Worm (Caenorhabditis elegans): ENCODE data around the gene F21C10.9.

Gene F21C10.9

ce11 chrV:9132043-9132442, 33.5 kb upstream of the F21C10.9 start, which contains the start of gene F21C10.1:
F21C10.1 (plus strand) TSS chrV:9132343.
- TF ChIP-seq Y53F4B.3 (GFP tag; IDR thresholded peaks at IDR 0.05), result no peak
- no peak for TF ChIP-seq ztf-26 (tag; optimal IDR thresholded peaks at IDR 0.05)
- TF ChIP-seq lin-26 (GFP tag; IDR thresholded peaks at IDR 0.05), result no peak
- no peak for TF ChIP-seq madf-3 (GFP tag; IDR thresholded peaks at IDR 0.05)
- TF ChIP-seq die-1 (tag; optimal IDR thresholded peaks at IDR 0.05), result no peak
- TF ChIP-seq ztf-22 (GFP tag; optimal IDR thresholded peaks at IDR 0.05), result no peak
- TF ChIP-seq K12H6.12 (tag; optimal IDR thresholded peaks at IDR 0.05), result no peak
- TF ChIP-seq gei-17 (GFP tag; optimal IDR thresholded peaks at IDR 0.05), result no peak
- TF ChIP-seq nhr-27 (tag; optimal IDR thresholded peaks at IDR 0.05), result no peak
- no peak for TF ChIP-seq F37B4.10 (GFP tag; IDR thresholded peaks at IDR 0.05)
- TF ChIP-seq dpl-1 (GFP tag; optimal IDR thresholded peaks at IDR 0.05), result no peak
- TF ChIP-seq hmg-1.2 (GFP tag; IDR thresholded peaks at IDR 0.05), result no peak
- no peak for TF ChIP-seq efl-1 (GFP tag; optimal IDR thresholded peaks at IDR 0.05)
- no peak for TF ChIP-seq ztf-28 (GFP tag; IDR thresholded peaks at IDR 0.05)
- TF ChIP-seq lir-1 (GFP tag; conservative IDR thresholded peaks at IDR 0.05), result no peak
- TF ChIP-seq bed-2 (GFP tag; IDR thresholded peaks at IDR 0.05), result no peak
- TF ChIP-seq hlh-12 (tag; optimal IDR thresholded peaks at IDR 0.05), result no peak
- TF ChIP-seq T26A5.8 (tag; optimal IDR thresholded peaks at IDR 0.05), result no peak

- TF ChIP-seq efl-1 (GFP tag; optimal IDR thresholded peaks at IDR 0.05) (no peak), F57A8.1 (GFP tag; optimal IDR thresholded peaks at IDR 0.05) (no peak)
Observed at ce11 chrV:9130766-9131165, 32.3 kb upstream of the F21C10.9 start, which contains the start of gene F21C10.19. F21C10.19 (plus strand) TSS chrV:9131066.

ce11 chrV:9128562-9128961, 30.1 kb upstream of the F21C10.9 start:
- TF ChIP-seq hlh-12 (tag; optimal IDR thresholded peaks at IDR 0.05) (no peak), C17E4.6 (GFP tag; IDR thresholded peaks at IDR 0.05) (no peak), zfh-2 (GFP tag; conservative IDR thresholded peaks at IDR 0.05) (no peak), ceh-79 (tag; optimal IDR thresholded peaks at IDR 0.05) (no peak), ztf-28 (GFP tag; IDR thresholded peaks at IDR 0.05) (no peak), repo-1 (tag; optimal IDR thresholded peaks at IDR 0.05) (no peak), nhr-90 (tag; optimal IDR thresholded peaks at IDR 0.05) (no peak), pha-4 (tag; optimal IDR thresholded peaks at IDR 0.05) (no peak), cebp-1 (GFP tag; IDR thresholded peaks at IDR 0.05) (peak; percentile 71; the same call in 1 of the 2 replicates), cebp-1 (tag; optimal IDR thresholded peaks at IDR 0.05) (peak; percentile 92), snpc-1.3 (tag; optimal IDR thresholded peaks at IDR 0.05; ENCODE audit: insufficient read depth) (no peak), fkh-3 (tag; optimal IDR thresholded peaks at IDR 0.05) (no peak), Y56A3A.18 (GFP tag; IDR thresholded peaks at IDR 0.05) (no peak), hmg-1.2 (GFP tag; IDR thresholded peaks at IDR 0.05) (peak; percentile 73; the same call in 1 of the 2 replicates), nfyb-1 (GFP tag; IDR thresholded peaks at IDR 0.05) (0 out of 2 replicates have a peak, but pooled peaks have one; percentile 9), dox-1 (GFP tag; IDR thresholded peaks at IDR 0.05) (no peak), sptf-2 (GFP tag; optimal IDR thresholded peaks at IDR 0.05) (no peak), F49E8.2 (tag; optimal IDR thresholded peaks at IDR 0.05; ENCODE audit: insufficient read depth) (no peak), madf-10 (tag; optimal IDR thresholded peaks at IDR 0.05) (no peak), ZK185.1 (tag; optimal IDR thresholded peaks at IDR 0.05; ENCODE audit: poor library complexity, severe bottlenecking) (no peak)

ce11 chrV:9127773-9128172, 29.3 kb upstream of the F21C10.9 start, which contains the start of gene F21C10.3:
F21C10.3 (plus strand) TSS chrV:9128073.
- TF ChIP-seq madf-8 (GFP tag; conservative IDR thresholded peaks at IDR 0.05), result no peak
- no peak for TF ChIP-seq F22D6.2 (tag; optimal IDR thresholded peaks at IDR 0.05)
- TF ChIP-seq C17E4.6 (GFP tag; IDR thresholded peaks at IDR 0.05), result no peak
- no peak for TF ChIP-seq ztf-26 (tag; optimal IDR thresholded peaks at IDR 0.05)
- no peak for TF ChIP-seq sptf-2 (GFP tag; optimal IDR thresholded peaks at IDR 0.05)
- TF ChIP-seq mxl-1 (tag; optimal IDR thresholded peaks at IDR 0.05), result no peak
- TF ChIP-seq repo-1 (tag; optimal IDR thresholded peaks at IDR 0.05), result no peak
- TF ChIP-seq cebp-1 (GFP tag; IDR thresholded peaks at IDR 0.05), result no peak
- TF ChIP-seq cebp-1 (tag; optimal IDR thresholded peaks at IDR 0.05), result no peak

All from whole organism, young adult.